Worm (Caenorhabditis elegans) whole organism, L3 larva: ENCODE measurements around the gene srsx-34.

Source experiments
- daf-12 ChIP-seq: fragments of 150-350 bp; optimal IDR thresholded peaks from 2 replicates; lab custom pipeline; 2014; ENCODE audit warnings: missing biosample characterization, missing genetic modification reagents, missing genetic modification characterization
- egl-27 ChIP-seq: sonication (generic microtip); optimal IDR thresholded peaks from 4 replicates; lab custom pipeline; 2017; ENCODE audit warnings: missing biosample characterization, missing genetic modification reagents, missing genetic modification characterization
- elt-3 ChIP-seq, 3 experiments: fragments of 150-350 bp in 1 of 3; sonication (generic microtip) in 2 of 3; optimal IDR thresholded peaks; 2 replicates in 2 of 3; 4 replicates in 1 of 3; lab custom pipeline; 2014 to 2017; ENCODE audit warnings: missing biosample characterization in 3 of 3, missing genetic modification characterization in 3 of 3
- mdl-1 ChIP-seq: fragments of 150-350 bp; optimal IDR thresholded peaks from 2 replicates; lab custom pipeline; 2014; ENCODE audit warnings: missing biosample characterization, missing genetic modification characterization
- nfya-1 ChIP-seq: sonication (generic microtip); optimal IDR thresholded peaks from 2 replicates; lab custom pipeline; 2017; ENCODE audit warnings: missing genetic modification characterization, mild to moderate bottlenecking, missing compliant biosample characterization, antibody characterized with exemption, moderate library complexity; ENCODE audit not compliant: insufficient read depth
- nhr-237 ChIP-seq: fragments of 150-350 bp; optimal IDR thresholded peaks from 2 replicates; lab custom pipeline; 2014; ENCODE audit warnings: missing biosample characterization, missing genetic modification characterization
- nhr-28 ChIP-seq: fragments of 150-350 bp; optimal IDR thresholded peaks from 2 replicates; lab custom pipeline; 2014; ENCODE audit warnings: missing biosample characterization, missing genetic modification characterization
- sea-2 ChIP-seq: fragments of 150-350 bp; sonication (generic microtip); optimal IDR thresholded peaks from 4 replicates; lab custom pipeline; 2014; ENCODE audit warnings: missing biosample characterization, missing genetic modification reagents, missing genetic modification characterization
- snpc-4 ChIP-seq: fragments of 150-350 bp; optimal IDR thresholded peaks from 2 replicates; lab custom pipeline; 2014; ENCODE audit warnings: missing biosample characterization, missing genetic modification characterization
- tbx-2 ChIP-seq: sonication (generic microtip); optimal IDR thresholded peaks from 2 replicates; lab custom pipeline; 2016; ENCODE audit warnings: mild to moderate bottlenecking, missing genetic modification characterization, missing compliant biosample characterization
- unc-62 ChIP-seq: fragments of 150-350 bp; sonication (generic microtip); optimal IDR thresholded peaks from 4 replicates; lab custom pipeline; 2014; ENCODE audit warnings: missing biosample characterization, missing genetic modification reagents, missing genetic modification characterization
- ztf-11 ChIP-seq: fragments of 150-350 bp; optimal IDR thresholded peaks from 2 replicates; lab custom pipeline; 2014; ENCODE audit warnings: missing biosample characterization, missing genetic modification characterization
- ztf-4 ChIP-seq: fragments of 150-350 bp; optimal IDR thresholded peaks from 2 replicates; lab custom pipeline; 2014; ENCODE audit warnings: missing biosample characterization, missing genetic modification characterization

- no peak for TF ChIP-seq elt-3 (tag; optimal IDR thresholded peaks at IDR 0.05; lab: Kevin White, UChicago)
- TF ChIP-seq nhr-237, result no peak
- TF ChIP-seq ztf-11 (tag; lab: Kevin White, UChicago), result no peak
- TF ChIP-seq egl-27 (tag; lab: Kevin White, UChicago), result no peak
- TF ChIP-seq unc-62 (GFP tag; lab: Kevin White, UChicago), result no peak
- no peak for TF ChIP-seq nfya-1 (tag; lab: Kevin White, UChicago)
- no peak for TF ChIP-seq sea-2
- TF ChIP-seq tbx-2 (tag; lab: Kevin White, UChicago), result no peak
- TF ChIP-seq mdl-1, result no peak
- TF ChIP-seq ztf-4, result no peak
- no peak for TF ChIP-seq daf-12
- no peak for TF ChIP-seq snpc-4
- TF ChIP-seq nhr-28 (tag; lab: Kevin White, UChicago), result no peak
These were observed 19.3 kb upstream of the srsx-34 start, which contains the start of gene oac-40 for ce11 chrV:9016479-9016878.
